Fruit fly (Drosophila melanogaster) whole organism, embryonic: ENCODE results near the gene Cyp40.

ENCODE experiments used
- CG11696 ChIP-seq: fragments of 200-800 bp; sonication (Bioruptor generic); IDR thresholded peaks from 2 replicates; pipeline ENCODE4 v1.3.6; 2022; ENCODE audit warnings: missing biosample characterization, missing genetic modification characterization
- CG12104 ChIP-seq: fragments of 200-800 bp; sonication (Bioruptor generic); optimal IDR thresholded peaks from 3 replicates; lab custom pipeline; 2016; ENCODE audit warnings: missing biosample characterization, missing genetic modification characterization
- CG12236 ChIP-seq: fragments of 200-800 bp; sonication (Bioruptor generic); optimal IDR thresholded peaks from 2 replicates; lab custom pipeline; 2016; ENCODE audit warnings: missing biosample characterization, missing genetic modification characterization
- CG13123 ChIP-seq: fragments of 200-800 bp; sonication (Bioruptor generic); optimal IDR thresholded peaks from 2 replicates; lab custom pipeline; 2016; ENCODE audit warnings: missing biosample characterization, missing genetic modification characterization
- CG13287 ChIP-seq: fragments of 200-800 bp; sonication (Bioruptor generic); IDR thresholded peaks from 2 replicates; pipeline ENCODE4 v1.3.6; 2022; ENCODE audit warnings: missing biosample characterization, missing genetic modification characterization; ENCODE audit not compliant: partially characterized antibody
- CG15601 ChIP-seq: fragments of 200-800 bp; sonication (Bioruptor generic); optimal IDR thresholded peaks from 3 replicates; lab custom pipeline; 2019; ENCODE audit warnings: missing biosample characterization, mild to moderate bottlenecking, missing genetic modification characterization, moderate library complexity
- CG18011 ChIP-seq: fragments of 200-800 bp; sonication (Bioruptor generic); optimal IDR thresholded peaks from 2 replicates; lab custom pipeline; 2017; ENCODE audit warnings: missing biosample characterization, missing genetic modification characterization, mild to moderate bottlenecking, moderate library complexity, missing genotype
- CG33557 ChIP-seq: fragments of 200-800 bp; sonication (Bioruptor generic); optimal IDR thresholded peaks from 2 replicates; lab custom pipeline; 2019; ENCODE audit warnings: missing biosample characterization, mild to moderate bottlenecking, missing genetic modification characterization, moderate library complexity
- CG3847 ChIP-seq: fragments of 200-800 bp; sonication (Bioruptor generic); IDR thresholded peaks from 2 replicates; pipeline ENCODE4 v1.3.6; 2022; ENCODE audit warnings: missing biosample characterization, missing genetic modification characterization
- CG4617 ChIP-seq: fragments of 200-800 bp; sonication (Bioruptor generic); optimal IDR thresholded peaks from 3 replicates; lab custom pipeline; 2016; ENCODE audit warnings: missing biosample characterization, missing genetic modification characterization, borderline replicate concordance
- CG6654 ChIP-seq: fragments of 200-800 bp; sonication (Bioruptor generic); optimal IDR thresholded peaks from 2 replicates; lab custom pipeline; 2017; ENCODE audit warnings: missing biosample characterization, mild to moderate bottlenecking, missing genetic modification characterization
- CG6683 ChIP-seq: fragments of 200-800 bp; sonication (Bioruptor generic); optimal IDR thresholded peaks from 2 replicates; lab custom pipeline; 2017; ENCODE audit warnings: missing biosample characterization, mild to moderate bottlenecking, missing genetic modification characterization, missing genetic modification reagents
- CG8359 ChIP-seq: fragments of 200-800 bp; sonication (Bioruptor generic); optimal IDR thresholded peaks from 2 replicates; lab custom pipeline; 2017; ENCODE audit warnings: missing biosample characterization, mild to moderate bottlenecking, missing genetic modification characterization, borderline replicate concordance
- CG8944 ChIP-seq: fragments of 200-800 bp; sonication (Bioruptor generic); optimal IDR thresholded peaks from 3 replicates; lab custom pipeline; 2016; ENCODE audit warnings: missing biosample characterization, missing genetic modification characterization
- CG9437 ChIP-seq: fragments of 200-800 bp; sonication (Bioruptor generic); optimal IDR thresholded peaks from 2 replicates; lab custom pipeline; 2018; ENCODE audit warnings: missing biosample characterization, mild to moderate bottlenecking, missing genetic modification characterization
- Dbx ChIP-seq: fragments of 200-800 bp; sonication (Bioruptor generic); IDR thresholded peaks from 3 replicates; pipeline ENCODE4 v1.3.6; 2022; ENCODE audit warnings: missing biosample characterization, missing genetic modification characterization
- Dref ChIP-seq: fragments of 200-800 bp; sonication (Bioruptor generic); IDR thresholded peaks from 2 replicates; pipeline ENCODE4 v1.3.6; 2022; ENCODE audit warnings: missing biosample characterization, missing genetic modification characterization
- Hand ChIP-seq: fragments of 200-800 bp; sonication (Bioruptor generic); optimal IDR thresholded peaks from 2 replicates; lab custom pipeline; 2017; ENCODE audit warnings: mild to moderate bottlenecking, missing biosample characterization, missing genetic modification reagents, missing genetic modification characterization
- Mes4 ChIP-seq: fragments of 200-800 bp; sonication (Bioruptor generic); optimal IDR thresholded peaks from 2 replicates; lab custom pipeline; 2016; ENCODE audit warnings: missing biosample characterization, missing genetic modification characterization
- NC2α ChIP-seq: fragments of 200-800 bp; sonication (Bioruptor generic); optimal IDR thresholded peaks from 2 replicates; lab custom pipeline; 2016; ENCODE audit warnings: missing biosample characterization, missing genetic modification characterization
- NFAT ChIP-seq: fragments of 200-800 bp; sonication (Bioruptor generic); IDR thresholded peaks from 2 replicates; pipeline ENCODE4 v1.3.6; 2022; ENCODE audit warnings: missing biosample characterization, missing genetic modification characterization
- Oli ChIP-seq: fragments of 200-800 bp; sonication (Bioruptor generic); optimal IDR thresholded peaks from 2 replicates; lab custom pipeline; 2018; ENCODE audit warnings: missing biosample characterization, mild to moderate bottlenecking, missing genetic modification characterization, moderate library complexity
- Opbp ChIP-seq: fragments of 200-800 bp; sonication (Bioruptor generic); IDR thresholded peaks from 3 replicates; pipeline ENCODE4 v1.3.6; 2022; ENCODE audit warnings: missing biosample characterization, missing genetic modification characterization; ENCODE audit not compliant: partially characterized antibody
- Poxn ChIP-seq: fragments of 200-800 bp; sonication (Bioruptor generic); IDR thresholded peaks from 2 replicates; pipeline ENCODE4 v1.3.6; 2022; ENCODE audit warnings: missing biosample characterization, missing genetic modification characterization
- Rx ChIP-seq: fragments of 200-800 bp; sonication (Bioruptor generic); IDR thresholded peaks from 2 replicates; pipeline ENCODE4 v1.3.6; 2022; ENCODE audit warnings: missing biosample characterization, missing genetic modification characterization
- Sox102F ChIP-seq: fragments of 200-800 bp; sonication (Bioruptor generic); optimal IDR thresholded peaks from 2 replicates; lab custom pipeline; 2018; ENCODE audit warnings: missing biosample characterization, mild to moderate bottlenecking, missing genetic modification characterization, moderate library complexity
- Taf1 ChIP-seq: fragments of 200-800 bp; sonication (Bioruptor generic); IDR thresholded peaks from 2 replicates; pipeline ENCODE4 v1.3.6; 2022; ENCODE audit warnings: missing biosample characterization, missing genetic modification characterization
- Trl ChIP-seq, 3 experiments: fragments of >200 bp in 2 of 3; fragments of 200-800 bp in 1 of 3; sonication (Bioruptor generic) in 1 of 3; optimal IDR thresholded peaks; 2 replicates in 1 of 3; 3 replicates in 2 of 3; lab custom pipeline; 2016 to 2017; ENCODE audit warnings: missing biosample characterization in 1 of 3, missing genetic modification characterization in 1 of 3
- ato ChIP-seq: fragments of 200-800 bp; sonication (Bioruptor generic); IDR thresholded peaks from 2 replicates; pipeline ENCODE4 v1.3.6; 2022; ENCODE audit warnings: missing biosample characterization, missing genetic modification characterization; ENCODE audit not compliant: partially characterized antibody
- bab2 ChIP-seq: fragments of 200-800 bp; sonication (Bioruptor generic); optimal IDR thresholded peaks from 2 replicates; lab custom pipeline; 2016; ENCODE audit warnings: missing biosample characterization, missing genetic modification characterization
- bbx ChIP-seq: fragments of 200-800 bp; sonication (Bioruptor generic); IDR thresholded peaks from 2 replicates; pipeline ENCODE4 v1.3.6; 2022; ENCODE audit warnings: missing biosample characterization, missing genetic modification characterization; ENCODE audit not compliant: partially characterized antibody
- cas ChIP-seq: fragments of 200-800 bp; sonication (Bioruptor generic); IDR thresholded peaks from 2 replicates; pipeline ENCODE4 v1.3.6; 2022; ENCODE audit warnings: missing biosample characterization, missing genetic modification characterization
- ci ChIP-seq: fragments of 200-800 bp; sonication (Bioruptor generic); IDR thresholded peaks from 3 replicates; pipeline ENCODE4 v1.3.6; 2022; ENCODE audit warnings: missing biosample characterization, missing genetic modification characterization
- danr ChIP-seq: fragments of 200-800 bp; sonication (Bioruptor generic); IDR thresholded peaks from 2 replicates; pipeline ENCODE4 v1.3.6; 2022; ENCODE audit warnings: missing biosample characterization, missing genetic modification characterization
- dati ChIP-seq: fragments of 200-800 bp; sonication (Bioruptor generic); IDR thresholded peaks from 2 replicates; pipeline ENCODE4 v1.3.6; 2022; ENCODE audit warnings: missing biosample characterization, missing genetic modification characterization
- gem ChIP-seq: fragments of 200-800 bp; sonication (Bioruptor generic); optimal IDR thresholded peaks from 2 replicates; lab custom pipeline; 2019; ENCODE audit warnings: missing biosample characterization, mild to moderate bottlenecking, missing genetic modification characterization, moderate library complexity
- gfzf ChIP-seq: fragments of 200-800 bp; sonication (Bioruptor generic); optimal IDR thresholded peaks from 2 replicates; lab custom pipeline; 2016; ENCODE audit warnings: missing biosample characterization, mild to moderate bottlenecking, missing genetic modification characterization, moderate library complexity
- hbn ChIP-seq: fragments of 200-800 bp; sonication (Bioruptor generic); IDR thresholded peaks from 2 replicates; pipeline ENCODE4 v1.3.6; 2022; ENCODE audit warnings: missing biosample characterization, missing genetic modification characterization; ENCODE audit not compliant: partially characterized antibody
- inv ChIP-seq: fragments of 200-800 bp; sonication (Bioruptor generic); IDR thresholded peaks from 2 replicates; pipeline ENCODE4 v1.3.6; 2022; ENCODE audit warnings: missing biosample characterization, missing genetic modification characterization; ENCODE audit not compliant: partially characterized antibody
- lbe ChIP-seq: fragments of 200-800 bp; sonication (Bioruptor generic); optimal IDR thresholded peaks from 2 replicates; lab custom pipeline; 2016; ENCODE audit warnings: missing biosample characterization, mild to moderate bottlenecking, missing genetic modification characterization
- mirr ChIP-seq: fragments of 200-800 bp; sonication (Bioruptor generic); optimal IDR thresholded peaks from 3 replicates; lab custom pipeline; 2018; ENCODE audit warnings: missing biosample characterization, mild to moderate bottlenecking, missing genetic modification characterization
- odd ChIP-seq: fragments of 200-800 bp; sonication (Bioruptor generic); optimal IDR thresholded peaks from 2 replicates; lab custom pipeline; 2017; ENCODE audit warnings: missing biosample characterization, mild to moderate bottlenecking, missing genetic modification characterization
- pzg ChIP-seq: fragments of 200-800 bp; sonication (Bioruptor generic); optimal IDR thresholded peaks from 3 replicates; lab custom pipeline; 2018; ENCODE audit warnings: missing biosample characterization, mild to moderate bottlenecking, missing genetic modification characterization, moderate library complexity
- stc ChIP-seq: fragments of 200-800 bp; sonication (Bioruptor generic); IDR thresholded peaks from 2 replicates; pipeline ENCODE4 v1.3.6; 2022; ENCODE audit warnings: missing biosample characterization, missing genetic modification characterization
- tio ChIP-seq: fragments of 200-800 bp; sonication (Bioruptor generic); optimal IDR thresholded peaks from 2 replicates; lab custom pipeline; 2017; ENCODE audit warnings: missing biosample characterization, missing genetic modification characterization, inconsistent platforms
- unc-4 ChIP-seq: fragments of 200-800 bp; sonication (Bioruptor generic); IDR thresholded peaks from 2 replicates; pipeline ENCODE4 v1.3.6; 2022; ENCODE audit warnings: missing biosample characterization, missing genetic modification characterization; ENCODE audit not compliant: partially characterized antibody
- vnd ChIP-seq: fragments of 200-800 bp; sonication (Bioruptor generic); IDR thresholded peaks from 3 replicates; pipeline ENCODE4 v1.3.6; 2022; ENCODE audit warnings: missing biosample characterization, missing genetic modification characterization; ENCODE audit not compliant: partially characterized antibody
- wdn ChIP-seq: fragments of 200-800 bp; sonication (Bioruptor generic); IDR thresholded peaks from 2 replicates; pipeline ENCODE4 v1.3.6; 2022; ENCODE audit warnings: missing biosample characterization, missing genetic modification characterization
- yki ChIP-seq: fragments of >200 bp; optimal IDR thresholded peaks from 3 replicates; lab custom pipeline; 2018
- zen ChIP-seq: fragments of 200-800 bp; sonication (Bioruptor generic); optimal IDR thresholded peaks from 3 replicates; lab custom pipeline; 2018; ENCODE audit warnings: missing biosample characterization, mild to moderate bottlenecking, missing genetic modification characterization, moderate library complexity

Gene Cyp40

dm6 chr3L:9678994-9679393 lies 50.5 kb downstream of the Cyp40 start, which contains the start of the genes fry and CG16717 (continued):
- TF ChIP-seq ato (GFP tag; lab: Robert Waterston, UW) (peak; percentile 36; the same call in 1 of the 2 replicates), gfzf (GFP tag; lab: Kevin White, UChicago) (no peak), Poxn (GFP tag; lab: Robert Waterston, UW) (no peak), CG15601 (tag; lab: Kevin White, UChicago) (no peak), CG8359 (GFP tag; lab: Kevin White, UChicago) (no peak), CG6683 (GFP tag; lab: Kevin White, UChicago) (no peak), mirr (GFP tag; lab: Kevin White, UChicago) (peak; percentile 51), lbe (peak; percentile 5), ci (no peak), danr (GFP tag; lab: Robert Waterston, UW) (no peak), inv (GFP tag; lab: Robert Waterston, UW) (no peak), Oli (tag; lab: Kevin White, UChicago) (no peak), wdn (no peak), CG12236 (GFP tag; lab: Kevin White, UChicago) (no peak), CG6654 (GFP tag; lab: Kevin White, UChicago) (no peak), Dbx (no peak), NC2α (GFP tag; lab: Kevin White, UChicago) (no peak), yki (lab: Kevin White, UChicago) (no peak), zen (no peak), Trl (optimal IDR thresholded peaks at IDR 0.05; lab: Kevin White, UChicago) (no peak), Trl (GFP tag; optimal IDR thresholded peaks at IDR 0.05; lab: Kevin White, UChicago) (no peak), dati (GFP tag; lab: Robert Waterston, UW) (no peak), CG4617 (GFP tag; lab: Kevin White, UChicago) (no peak), tio (GFP tag; lab: Kevin White, UChicago) (no peak), Hand (GFP tag; lab: Kevin White, UChicago) (no peak), cas (no peak), CG8944 (GFP tag; lab: Kevin White, UChicago) (no peak), CG18011 (GFP tag; lab: Kevin White, UChicago) (no peak), CG12104 (GFP tag; lab: Kevin White, UChicago) (no peak), NFAT (GFP tag; lab: Robert Waterston, UW) (no peak), Opbp (GFP tag; lab: Robert Waterston, UW) (peak; percentile 69; the same call in 2 of the 3 replicates), CG13287 (GFP tag; lab: Robert Waterston, UW) (peak; percentile 82), Rx (GFP tag; lab: Robert Waterston, UW) (no peak), pzg (GFP tag; lab: Kevin White, UChicago) (peak; percentile 67), Taf1 (GFP tag; lab: Robert Waterston, UW) (no peak), bab2 (GFP tag; lab: Kevin White, UChicago) (no peak), Dref (GFP tag; lab: Robert Waterston, UW) (peak; percentile 74), unc-4 (GFP tag; lab: Robert Waterston, UW) (no peak), bbx (GFP tag; lab: Robert Waterston, UW) (peak; percentile 61; the same call in 1 of the 2 replicates), CG11696 (GFP tag; lab: Robert Waterston, UW) (no peak), gem (tag; lab: Kevin White, UChicago) (no peak), Mes4 (GFP tag; lab: Kevin White, UChicago) (no peak), CG13123 (GFP tag; lab: Kevin White, UChicago) (no peak), CG33557 (no peak), hbn (GFP tag; lab: Robert Waterston, UW) (peak; percentile 73), CG3847 (no peak), vnd (GFP tag; lab: Robert Waterston, UW) (no peak), stc (no peak; the same call in 1 of the 2 replicates), CG9437 (GFP tag; lab: Kevin White, UChicago) (peak; percentile 99), odd (GFP tag; lab: Kevin White, UChicago) (no peak), Sox102F (GFP tag; lab: Kevin White, UChicago) (no peak)
